Fruit fly (Drosophila melanogaster): ENCODE results near the gene CG13022.
A peak's percentile ranks its signal among the peaks of the same experiment; 100 is the strongest.

CG13022 gene

DNA sequence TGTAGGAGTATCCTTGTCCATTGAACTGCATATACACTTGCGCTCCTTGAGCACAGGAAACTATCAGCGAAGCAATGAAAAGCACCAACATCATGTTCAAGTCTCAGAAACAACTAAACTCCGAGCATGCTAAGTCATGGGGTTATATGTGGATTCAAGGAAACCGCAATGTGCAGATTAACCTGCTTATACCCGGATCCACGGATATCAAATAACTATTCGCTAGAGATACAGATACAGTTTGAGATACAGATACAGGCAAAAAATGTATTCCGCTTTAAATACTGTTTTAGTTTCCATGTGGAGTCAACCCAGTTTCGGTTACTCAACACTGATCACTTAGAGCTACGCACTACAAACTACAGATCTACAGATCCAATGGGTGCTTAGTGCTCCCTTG lies at the start of gene CG13022:
TSS of gene CG13022 (minus strand) at position 101 of the 400 bp plus-strand sequence.
- no peak for TF ChIP-seq CG15336 (GFP tag; IDR thresholded peaks at IDR 0.05)
- TF ChIP-seq salr (GFP tag; optimal IDR thresholded peaks at IDR 0.05), result no peak
- no peak for TF ChIP-seq dsx (GFP tag; optimal IDR thresholded peaks at IDR 0.05; ENCODE audit: poor library complexity, severe bottlenecking)
- no peak for TF ChIP-seq CG10631 (GFP tag; optimal IDR thresholded peaks at IDR 0.05)
- TF ChIP-seq CG3032 (tag; optimal IDR thresholded peaks at IDR 0.05), result no peak
- TF ChIP-seq pdm3 (GFP tag; optimal IDR thresholded peaks at IDR 0.05), result no peak

dm6 chr3L:16988526-16988925 lies 49.8 kb upstream of the CG13022 start:
- TF ChIP-seq CG16779 (tag; optimal IDR thresholded peaks at IDR 0.05) (no peak), CG31627 (GFP tag; optimal IDR thresholded peaks at IDR 0.05) (no peak), CG3919 (GFP tag; optimal IDR thresholded peaks at IDR 0.05) (no peak), CG11902 (GFP tag; optimal IDR thresholded peaks at IDR 0.05) (no peak), dsx (GFP tag; optimal IDR thresholded peaks at IDR 0.05; ENCODE audit: poor library complexity, severe bottlenecking) (no peak), svp (GFP tag) (peak; percentile 80), salr (GFP tag; optimal IDR thresholded peaks at IDR 0.05) (no peak), topi (GFP tag; optimal IDR thresholded peaks at IDR 0.05) (no peak)

dm6 chr3L:16987347-16987746 lies 48.6 kb upstream of the CG13022 start:
- TF ChIP-seq fd59A (GFP tag; optimal IDR thresholded peaks at IDR 0.05) (no peak), Eip93F (GFP tag; optimal IDR thresholded peaks at IDR 0.05) (no peak), fkh (GFP tag; optimal IDR thresholded peaks at IDR 0.05) (no peak), CG11294 (GFP tag; IDR thresholded peaks at IDR 0.05) (no peak), CG9139 (GFP tag; optimal IDR thresholded peaks at IDR 0.05) (no peak), CG6808 (GFP tag; optimal IDR thresholded peaks at IDR 0.05) (peak; percentile 2), lz (GFP tag; optimal IDR thresholded peaks at IDR 0.05) (no peak), CG8632 (GFP tag; optimal IDR thresholded peaks at IDR 0.05) (no peak), CG34406 (GFP tag; optimal IDR thresholded peaks at IDR 0.05) (no peak), CG31627 (GFP tag; optimal IDR thresholded peaks at IDR 0.05) (no peak), CG3032 (tag; optimal IDR thresholded peaks at IDR 0.05) (peak; percentile 13), CG6854 (GFP tag; optimal IDR thresholded peaks at IDR 0.05) (no peak), CG1621 (tag; optimal IDR thresholded peaks at IDR 0.05) (no peak), Sox102F (GFP tag; optimal IDR thresholded peaks at IDR 0.05) (no peak), Eip75B (GFP tag; optimal IDR thresholded peaks at IDR 0.05) (no peak), dsx (GFP tag; optimal IDR thresholded peaks at IDR 0.05; ENCODE audit: poor library complexity, severe bottlenecking) (no peak), fd85E (GFP tag; optimal IDR thresholded peaks at IDR 0.05) (no peak), Blimp-1 (GFP tag; optimal IDR thresholded peaks at IDR 0.05) (no peak), CG16779 (tag; optimal IDR thresholded peaks at IDR 0.05) (no peak), esn (GFP tag; optimal IDR thresholded peaks at IDR 0.05) (no peak), CG8319 (GFP tag; optimal IDR thresholded peaks at IDR 0.05) (no peak), Sox14 (GFP tag; optimal IDR thresholded peaks at IDR 0.05) (no peak), topi (GFP tag; optimal IDR thresholded peaks at IDR 0.05) (no peak), salr (GFP tag; optimal IDR thresholded peaks at IDR 0.05) (no peak), dac (GFP tag; optimal IDR thresholded peaks at IDR 0.05) (no peak), svp (GFP tag) (no peak), Met (GFP tag; optimal IDR thresholded peaks at IDR 0.05) (no peak), Smox (GFP tag; optimal IDR thresholded peaks at IDR 0.05) (no peak), achi (GFP tag; optimal IDR thresholded peaks at IDR 0.05) (no peak), net (GFP tag; optimal IDR thresholded peaks at IDR 0.05) (peak; percentile 5), cyc (GFP tag; optimal IDR thresholded peaks at IDR 0.05) (no peak), vri (GFP tag; optimal IDR thresholded peaks at IDR 0.05) (no peak), CG10669 (GFP tag; optimal IDR thresholded peaks at IDR 0.05) (peak; percentile 21), CG10631 (GFP tag; optimal IDR thresholded peaks at IDR 0.05) (no peak), CG8119 (GFP tag; IDR thresholded peaks at IDR 0.05) (peak; percentile 53), CG4318 (GFP tag; optimal IDR thresholded peaks at IDR 0.05) (no peak), eg (GFP tag; IDR thresholded peaks at IDR 0.05) (peak; percentile 41; the same call in 1 of the 3 replicates), Hr38 (GFP tag; optimal IDR thresholded peaks at IDR 0.05) (no peak), ss (GFP tag; optimal IDR thresholded peaks at IDR 0.05) (no peak), Ets21C (GFP tag; optimal IDR thresholded peaks at IDR 0.05) (no peak), Lpt (GFP tag; optimal IDR thresholded peaks at IDR 0.05) (no peak), CG15336 (GFP tag; IDR thresholded peaks at IDR 0.05) (peak; percentile 18; the same call in 1 of the 2 replicates), CG7368 (GFP tag; optimal IDR thresholded peaks at IDR 0.05) (no peak), OdsH (GFP tag; optimal IDR thresholded peaks at IDR 0.05) (peak; percentile 18)

All from whole organism, prepupa.